Fruit fly (Drosophila melanogaster) whole organism, embryonic: ENCODE measurements around the gene CG6431.

Source experiments
- BEAF-32 ChIP-seq: fragments of 200-800 bp; sonication (Bioruptor generic); optimal IDR thresholded peaks from 3 replicates; lab custom pipeline; 2017; ENCODE audit warnings: missing biosample characterization, missing genetic modification characterization, mild to moderate bottlenecking, moderate library complexity, missing genetic modification reagents
- Bgb ChIP-seq: fragments of 200-800 bp; sonication (Bioruptor generic); IDR thresholded peaks from 2 replicates; pipeline ENCODE4 v1.3.6; 2022; ENCODE audit warnings: missing biosample characterization, missing genetic modification characterization; ENCODE audit not compliant: partially characterized antibody
- CG1024 ChIP-seq: fragments of 200-800 bp; sonication (Bioruptor generic); IDR thresholded peaks from 2 replicates; pipeline ENCODE4 v1.3.6; 2022; ENCODE audit warnings: missing biosample characterization, missing genetic modification characterization
- CG10274 ChIP-seq: fragments of 200-800 bp; sonication (Bioruptor generic); optimal IDR thresholded peaks from 3 replicates; lab custom pipeline; 2017; ENCODE audit warnings: missing biosample characterization, mild to moderate bottlenecking, missing genetic modification characterization
- CG10543 ChIP-seq: fragments of 200-800 bp; sonication (Bioruptor generic); optimal IDR thresholded peaks from 3 replicates; lab custom pipeline; 2017; ENCODE audit warnings: missing biosample characterization, mild to moderate bottlenecking, missing genetic modification characterization, moderate library complexity
- CG11398 ChIP-seq: fragments of 200-800 bp; sonication (Bioruptor generic); optimal IDR thresholded peaks from 2 replicates; lab custom pipeline; 2016; ENCODE audit warnings: missing biosample characterization, missing genetic modification characterization
- CG12104 ChIP-seq: fragments of 200-800 bp; sonication (Bioruptor generic); optimal IDR thresholded peaks from 3 replicates; lab custom pipeline; 2016; ENCODE audit warnings: missing biosample characterization, missing genetic modification characterization
- CG12659 ChIP-seq: fragments of 200-800 bp; sonication (Bioruptor generic); optimal IDR thresholded peaks from 3 replicates; lab custom pipeline; 2017; ENCODE audit warnings: mild to moderate bottlenecking, missing biosample characterization, missing genetic modification reagents, missing genetic modification characterization
- CG14710 ChIP-seq: fragments of 200-800 bp; sonication (Bioruptor generic); optimal IDR thresholded peaks from 3 replicates; lab custom pipeline; 2019; ENCODE audit warnings: missing biosample characterization, mild to moderate bottlenecking, missing genetic modification characterization, moderate library complexity
- CG15601 ChIP-seq: fragments of 200-800 bp; sonication (Bioruptor generic); optimal IDR thresholded peaks from 3 replicates; lab custom pipeline; 2019; ENCODE audit warnings: missing biosample characterization, mild to moderate bottlenecking, missing genetic modification characterization, moderate library complexity
- CG18262 ChIP-seq: fragments of 200-800 bp; optimal IDR thresholded peaks from 3 replicates; lab custom pipeline; 2019; ENCODE audit warnings: missing biosample characterization, mild to moderate bottlenecking, missing genetic modification characterization, moderate library complexity
- CG18476 ChIP-seq: fragments of 200-800 bp; sonication (Bioruptor generic); optimal IDR thresholded peaks from 2 replicates; lab custom pipeline; 2016; ENCODE audit warnings: missing biosample characterization, mild to moderate bottlenecking, missing genetic modification characterization
- CG18619 ChIP-seq: fragments of 200-800 bp; sonication (Bioruptor generic); optimal IDR thresholded peaks from 3 replicates; lab custom pipeline; 2017; ENCODE audit warnings: missing biosample characterization, mild to moderate bottlenecking, missing genetic modification characterization
- CG18764 ChIP-seq: fragments of 200-800 bp; sonication (Bioruptor generic); optimal IDR thresholded peaks from 3 replicates; lab custom pipeline; 2016; ENCODE audit warnings: missing biosample characterization, missing genetic modification characterization
- CG30020 ChIP-seq: fragments of 200-800 bp; optimal IDR thresholded peaks from 2 replicates; lab custom pipeline; 2019; ENCODE audit warnings: missing biosample characterization, mild to moderate bottlenecking, missing genetic modification characterization, moderate library complexity
- CG4617 ChIP-seq: fragments of 200-800 bp; sonication (Bioruptor generic); optimal IDR thresholded peaks from 3 replicates; lab custom pipeline; 2016; ENCODE audit warnings: missing biosample characterization, missing genetic modification characterization, borderline replicate concordance
- CG4707 ChIP-seq: fragments of 200-800 bp; sonication (Bioruptor generic); optimal IDR thresholded peaks from 2 replicates; lab custom pipeline; 2018; ENCODE audit warnings: missing biosample characterization, mild to moderate bottlenecking, missing genetic modification characterization, moderate library complexity
- CG6254 ChIP-seq: fragments of 200-800 bp; sonication (Bioruptor generic); optimal IDR thresholded peaks from 3 replicates; lab custom pipeline; 2017; ENCODE audit warnings: mild to moderate bottlenecking, missing biosample characterization, missing genetic modification reagents, missing genetic modification characterization
- CG6765 ChIP-seq: fragments of 200-800 bp; sonication (Bioruptor generic); optimal IDR thresholded peaks from 3 replicates; lab custom pipeline; 2017; ENCODE audit warnings: missing biosample characterization, mild to moderate bottlenecking, missing genetic modification characterization
- CG7928 ChIP-seq: fragments of 200-800 bp; sonication (Bioruptor generic); optimal IDR thresholded peaks from 2 replicates; lab custom pipeline; 2017; ENCODE audit warnings: missing biosample characterization, mild to moderate bottlenecking, missing genetic modification characterization
- E2f2 ChIP-seq: fragments of 200-800 bp; sonication (Bioruptor generic); IDR thresholded peaks from 2 replicates; pipeline ENCODE4 v1.3.6; 2022; ENCODE audit warnings: missing biosample characterization, missing genetic modification characterization
- Ets97D ChIP-seq: fragments of 200-800 bp; sonication (Bioruptor generic); optimal IDR thresholded peaks from 3 replicates; lab custom pipeline; 2016; ENCODE audit warnings: missing biosample characterization, missing genetic modification characterization
- Mad ChIP-seq: fragments of 200-800 bp; sonication (Bioruptor generic); optimal IDR thresholded peaks from 2 replicates; lab custom pipeline; 2016; ENCODE audit warnings: missing biosample characterization, missing genetic modification characterization
- Mes4 ChIP-seq: fragments of 200-800 bp; sonication (Bioruptor generic); optimal IDR thresholded peaks from 2 replicates; lab custom pipeline; 2016; ENCODE audit warnings: missing biosample characterization, missing genetic modification characterization
- NFAT ChIP-seq: fragments of 200-800 bp; sonication (Bioruptor generic); IDR thresholded peaks from 2 replicates; pipeline ENCODE4 v1.3.6; 2022; ENCODE audit warnings: missing biosample characterization, missing genetic modification characterization
- Neu2 ChIP-seq: fragments of 200-800 bp; sonication (Bioruptor generic); optimal IDR thresholded peaks from 3 replicates; lab custom pipeline; 2016; ENCODE audit warnings: missing biosample characterization, missing genetic modification characterization, borderline replicate concordance
- Pdp1 ChIP-seq, 2 experiments: fragments of 200-800 bp; sonication (Bioruptor generic); optimal IDR thresholded peaks; 3 replicates each; lab custom pipeline; 2016; ENCODE audit warnings: missing biosample characterization in 2 of 2, missing genetic modification characterization in 2 of 2, mild to moderate bottlenecking in 1 of 2, moderate library complexity in 1 of 2
- Stat92E ChIP-seq, 3 experiments: fragments of >200 bp in 2 of 3; fragments of 200-800 bp in 1 of 3; sonication (Bioruptor generic) in 1 of 3; optimal IDR thresholded peaks; 2 replicates each; lab custom pipeline; 2017 to 2019; ENCODE audit warnings: missing biosample characterization in 3 of 3, missing genetic modification characterization in 3 of 3, mild to moderate bottlenecking in 1 of 3, moderate library complexity in 1 of 3
- aop ChIP-seq: fragments of 200-800 bp; sonication (Bioruptor generic); IDR thresholded peaks from 2 replicates; pipeline ENCODE4 v1.3.6; 2022; ENCODE audit warnings: missing biosample characterization, missing genetic modification characterization
- ato ChIP-seq: fragments of 200-800 bp; sonication (Bioruptor generic); IDR thresholded peaks from 2 replicates; pipeline ENCODE4 v1.3.6; 2022; ENCODE audit warnings: missing biosample characterization, missing genetic modification characterization; ENCODE audit not compliant: partially characterized antibody
- bcd ChIP-seq: fragments of 200-800 bp; sonication (Bioruptor generic); optimal IDR thresholded peaks from 2 replicates; lab custom pipeline; 2017; ENCODE audit warnings: missing biosample characterization, mild to moderate bottlenecking, missing genetic modification characterization
- bigmax ChIP-seq: fragments of 200-800 bp; sonication (Bioruptor generic); optimal IDR thresholded peaks from 2 replicates; lab custom pipeline; 2018; ENCODE audit warnings: missing biosample characterization, mild to moderate bottlenecking, missing genetic modification characterization
- cas ChIP-seq: fragments of 200-800 bp; sonication (Bioruptor generic); IDR thresholded peaks from 2 replicates; pipeline ENCODE4 v1.3.6; 2022; ENCODE audit warnings: missing biosample characterization, missing genetic modification characterization
- dpn ChIP-seq, 2 experiments: fragments of 200-800 bp; sonication (Bioruptor generic); optimal IDR thresholded peaks; 3 replicates each; lab custom pipeline; 2016; ENCODE audit warnings: missing biosample characterization in 2 of 2, missing genetic modification characterization in 2 of 2
- gem ChIP-seq: fragments of 200-800 bp; sonication (Bioruptor generic); optimal IDR thresholded peaks from 2 replicates; lab custom pipeline; 2019; ENCODE audit warnings: missing biosample characterization, mild to moderate bottlenecking, missing genetic modification characterization, moderate library complexity
- grn ChIP-seq: fragments of 200-800 bp; sonication (Bioruptor generic); optimal IDR thresholded peaks from 3 replicates; lab custom pipeline; 2017; ENCODE audit warnings: missing biosample characterization, missing genetic modification characterization
- hkb ChIP-seq, 2 experiments: fragments of 200-800 bp in 1 of 2; fragments of >200 bp in 1 of 2; sonication (Bioruptor generic) in 1 of 2; IDR thresholded peaks in 1 of 2; optimal IDR thresholded peaks in 1 of 2; 2 replicates each; pipeline versions ENCODE4 v1.3.6 to Lab custom; 2017 to 2022; ENCODE audit warnings: missing biosample characterization in 1 of 2, missing genetic modification characterization in 1 of 2
- kah ChIP-seq: fragments of 200-800 bp; sonication (Bioruptor generic); optimal IDR thresholded peaks from 2 replicates; lab custom pipeline; 2018; ENCODE audit warnings: missing biosample characterization, mild to moderate bottlenecking, missing genetic modification characterization
- ken ChIP-seq: fragments of 200-800 bp; sonication (Bioruptor generic); IDR thresholded peaks from 3 replicates; pipeline ENCODE4 v1.3.6; 2022; ENCODE audit warnings: missing biosample characterization, missing genetic modification characterization
- lola ChIP-seq, 3 experiments: fragments of >200 bp in 2 of 3; fragments of 200-800 bp in 1 of 3; sonication (Bioruptor generic) in 1 of 3; optimal IDR thresholded peaks; 2 replicates each; lab custom pipeline; 2017 to 2019; ENCODE audit warnings: missing biosample characterization in 3 of 3, missing genetic modification characterization in 3 of 3, mild to moderate bottlenecking in 1 of 3, moderate library complexity in 1 of 3
- mam ChIP-seq: fragments of 200-800 bp; sonication (Bioruptor generic); optimal IDR thresholded peaks from 3 replicates; lab custom pipeline; 2016; ENCODE audit warnings: missing biosample characterization, missing genetic modification characterization
- nau ChIP-seq: fragments of 200-800 bp; sonication (Bioruptor generic); optimal IDR thresholded peaks from 3 replicates; lab custom pipeline; 2017; ENCODE audit warnings: missing biosample characterization, mild to moderate bottlenecking, missing genetic modification characterization, missing genetic modification reagents
- pros ChIP-seq: fragments of 200-800 bp; sonication (Bioruptor generic); optimal IDR thresholded peaks from 3 replicates; lab custom pipeline; 2019; ENCODE audit warnings: missing biosample characterization, mild to moderate bottlenecking, missing genetic modification characterization, moderate library complexity
- sens-2 ChIP-seq: fragments of 200-800 bp; sonication (Bioruptor generic); IDR thresholded peaks from 2 replicates; pipeline ENCODE4 v1.3.6; 2022; ENCODE audit warnings: missing biosample characterization, missing genetic modification characterization
- tin ChIP-seq: fragments of 200-800 bp; sonication (Bioruptor generic); optimal IDR thresholded peaks from 3 replicates; lab custom pipeline; 2016; ENCODE audit warnings: missing biosample characterization, missing genetic modification characterization
- trh ChIP-seq: fragments of 200-800 bp; sonication (Bioruptor generic); optimal IDR thresholded peaks from 2 replicates; lab custom pipeline; 2016; ENCODE audit warnings: missing biosample characterization, missing genetic modification characterization
- unpg ChIP-seq: fragments of 200-800 bp; sonication (Bioruptor generic); optimal IDR thresholded peaks from 3 replicates; lab custom pipeline; 2018; ENCODE audit warnings: missing biosample characterization, mild to moderate bottlenecking, missing genetic modification characterization, moderate library complexity
- vvl ChIP-seq: fragments of 200-800 bp; sonication (Bioruptor generic); IDR thresholded peaks from 2 replicates; pipeline ENCODE4 v1.3.6; 2022; ENCODE audit warnings: missing biosample characterization, missing genetic modification characterization
- zen2 ChIP-seq: fragments of 200-800 bp; sonication (Bioruptor generic); IDR thresholded peaks from 3 replicates; pipeline ENCODE4 v1.3.6; 2022; ENCODE audit warnings: missing biosample characterization, missing genetic modification characterization; ENCODE audit not compliant: partially characterized antibody

The CG6431 gene

dm6 chr2L:10735923-10736322 is 11.9 kb downstream of the CG6431 start, which contains the start of gene Nup107 (continued):
- TF ChIP-seq CG18262 (no peak), vvl (GFP tag; lab: Robert Waterston, UW) (no peak), mam (GFP tag; lab: Kevin White, UChicago) (peak; percentile 45), BEAF-32 (GFP tag; lab: Kevin White, UChicago) (peak; percentile 40), Stat92E (GFP tag; optimal IDR thresholded peaks at IDR 0.05; lab: Kevin White, UChicago) (no peak), zen2 (no peak), Neu2 (GFP tag; lab: Kevin White, UChicago) (no peak), CG12659 (GFP tag; lab: Kevin White, UChicago) (peak; percentile 14), nau (GFP tag; lab: Kevin White, UChicago) (no peak), CG30020 (tag; lab: Kevin White, UChicago) (peak; percentile 88), CG18619 (GFP tag; lab: Kevin White, UChicago) (no peak), Ets97D (GFP tag; lab: Kevin White, UChicago) (peak; percentile 8), bigmax (no peak), sens-2 (GFP tag; lab: Robert Waterston, UW) (no peak), CG18764 (GFP tag; lab: Kevin White, UChicago) (peak; percentile 37), kah (GFP tag; lab: Kevin White, UChicago) (no peak), hkb (optimal IDR thresholded peaks at IDR 0.05; lab: Kevin White, UChicago) (no peak), hkb (GFP tag; IDR thresholded peaks at IDR 0.05; lab: Robert Waterston, UW) (no peak), CG4707 (GFP tag; lab: Kevin White, UChicago) (no peak), CG4617 (peak; percentile 22), Mes4 (GFP tag; lab: Kevin White, UChicago) (no peak), CG10274 (GFP tag; lab: Kevin White, UChicago) (no peak), CG1024 (GFP tag; lab: Robert Waterston, UW) (peak; percentile 58; the same call in 1 of the 2 replicates), CG6765 (GFP tag; lab: Kevin White, UChicago) (no peak), CG6254 (GFP tag; lab: Kevin White, UChicago) (no peak), tin (GFP tag; lab: Kevin White, UChicago) (no peak), ato (GFP tag; lab: Robert Waterston, UW) (0 out of 2 replicates have a peak, but pooled peaks have one; percentile 24), trh (GFP tag; lab: Kevin White, UChicago) (no peak), CG7928 (GFP tag; lab: Kevin White, UChicago) (no peak), CG10543 (GFP tag; lab: Kevin White, UChicago) (no peak), Bgb (GFP tag; lab: Robert Waterston, UW) (no peak), dpn (GFP tag; optimal IDR thresholded peaks at IDR 0.05; lab: Kevin White, UChicago) (no peak), CG11398 (GFP tag; lab: Kevin White, UChicago) (no peak), cas (GFP tag; lab: Robert Waterston, UW) (no peak), bcd (GFP tag; lab: Kevin White, UChicago) (peak; percentile 2), Pdp1 (GFP tag; optimal IDR thresholded peaks at IDR 0.05; lab: Kevin White, UChicago) (peak in 1 of 2 experiments; percentile 52), CG14710 (tag; lab: Kevin White, UChicago) (peak; percentile 28), CG12104 (GFP tag; lab: Kevin White, UChicago) (no peak), NFAT (GFP tag; lab: Robert Waterston, UW) (0 out of 2 replicates have a peak, but pooled peaks have one; percentile 7), E2f2 (peak; percentile 73), ken (GFP tag; lab: Robert Waterston, UW) (peak; percentile 37; the same call in 1 of the 3 replicates), CG18476 (GFP tag; lab: Kevin White, UChicago) (no peak), lola (GFP tag; optimal IDR thresholded peaks at IDR 0.05; lab: Kevin White, UChicago) (peak in 1 of 3 experiments; percentile 2), pros (GFP tag; lab: Kevin White, UChicago) (no peak), aop (no peak), gem (tag; lab: Kevin White, UChicago) (peak; percentile 54), unpg (peak; percentile 8), grn (GFP tag; lab: Kevin White, UChicago) (no peak), Mad (GFP tag; lab: Kevin White, UChicago) (no peak), CG15601 (tag; lab: Kevin White, UChicago) (no peak)
